Fruit fly (Drosophila melanogaster) whole organism, embryonic: ENCODE data around the gene Rdh.

Experiments
- B-H2 ChIP-seq: fragments of 200-800 bp; sonication (Bioruptor generic); optimal IDR thresholded peaks from 2 replicates; lab custom pipeline; 2018; ENCODE audit warnings: missing biosample characterization, mild to moderate bottlenecking, missing genetic modification characterization
- CG10209 ChIP-seq: fragments of 200-800 bp; sonication (Bioruptor generic); optimal IDR thresholded peaks from 3 replicates; lab custom pipeline; 2017; ENCODE audit warnings: missing biosample characterization, mild to moderate bottlenecking, missing genetic modification characterization, missing genetic modification reagents
- CG10654 ChIP-seq: fragments of 200-800 bp; sonication (Bioruptor generic); optimal IDR thresholded peaks from 2 replicates; lab custom pipeline; 2016; ENCODE audit warnings: missing biosample characterization, missing genetic modification characterization
- CG12104 ChIP-seq: fragments of 200-800 bp; sonication (Bioruptor generic); optimal IDR thresholded peaks from 3 replicates; lab custom pipeline; 2016; ENCODE audit warnings: missing biosample characterization, missing genetic modification characterization
- CG12155 ChIP-seq: fragments of 200-800 bp; sonication (Bioruptor generic); optimal IDR thresholded peaks from 3 replicates; lab custom pipeline; 2016; ENCODE audit warnings: missing biosample characterization, missing genetic modification characterization
- CG15073 ChIP-seq: fragments of 200-800 bp; sonication (Bioruptor generic); optimal IDR thresholded peaks from 2 replicates; lab custom pipeline; 2016; ENCODE audit warnings: missing biosample characterization, missing genetic modification characterization
- CG15269 ChIP-seq: fragments of 200-800 bp; sonication (Bioruptor generic); optimal IDR thresholded peaks from 2 replicates; lab custom pipeline; 2018; ENCODE audit warnings: missing biosample characterization, mild to moderate bottlenecking, missing genetic modification characterization, moderate library complexity
- CG15696 ChIP-seq: fragments of 200-800 bp; sonication (Bioruptor generic); optimal IDR thresholded peaks from 2 replicates; lab custom pipeline; 2019; ENCODE audit warnings: missing biosample characterization, mild to moderate bottlenecking, missing genetic modification characterization, moderate library complexity
- CG17328 ChIP-seq: fragments of 200-800 bp; sonication (Bioruptor generic); IDR thresholded peaks from 2 replicates; pipeline ENCODE4 v1.3.6; 2022; ENCODE audit warnings: missing biosample characterization, missing genetic modification characterization
- CG17385 ChIP-seq: fragments of 200-800 bp; sonication (Bioruptor generic); optimal IDR thresholded peaks from 3 replicates; lab custom pipeline; 2018; ENCODE audit warnings: missing biosample characterization, mild to moderate bottlenecking, missing genetic modification characterization
- CG17802 ChIP-seq: fragments of 200-800 bp; sonication (Bioruptor generic); optimal IDR thresholded peaks from 2 replicates; lab custom pipeline; 2018; ENCODE audit warnings: missing biosample characterization, mild to moderate bottlenecking, missing genetic modification characterization, moderate library complexity
- CG17912 ChIP-seq: fragments of 200-800 bp; sonication (Bioruptor generic); optimal IDR thresholded peaks from 2 replicates; lab custom pipeline; 2018; ENCODE audit warnings: missing biosample characterization, mild to moderate bottlenecking, missing genetic modification characterization
- CG2889 ChIP-seq: fragments of 200-800 bp; sonication (Bioruptor generic); IDR thresholded peaks from 3 replicates; pipeline ENCODE4 v1.3.6; 2022; ENCODE audit warnings: missing biosample characterization, missing genetic modification characterization
- CG3281 ChIP-seq: fragments of 200-800 bp; sonication (Bioruptor generic); optimal IDR thresholded peaks from 3 replicates; lab custom pipeline; 2017; ENCODE audit warnings: missing biosample characterization, mild to moderate bottlenecking, missing genetic modification characterization
- CG4360 ChIP-seq: fragments of 200-800 bp; sonication (Bioruptor generic); IDR thresholded peaks from 2 replicates; pipeline ENCODE4 v1.3.6; 2022; ENCODE audit warnings: missing biosample characterization, missing genetic modification characterization
- CG4404 ChIP-seq: fragments of 200-800 bp; sonication (Bioruptor generic); IDR thresholded peaks from 2 replicates; pipeline ENCODE4 v1.3.6; 2022; ENCODE audit warnings: missing biosample characterization, missing genetic modification characterization
- CG4707 ChIP-seq: fragments of 200-800 bp; sonication (Bioruptor generic); optimal IDR thresholded peaks from 2 replicates; lab custom pipeline; 2018; ENCODE audit warnings: missing biosample characterization, mild to moderate bottlenecking, missing genetic modification characterization, moderate library complexity
- CG4730 ChIP-seq: fragments of 200-800 bp; sonication (Bioruptor generic); IDR thresholded peaks from 2 replicates; pipeline ENCODE4 v1.3.6; 2022; ENCODE audit warnings: missing biosample characterization, missing genetic modification characterization
- CG7987 ChIP-seq: fragments of 200-800 bp; sonication (Bioruptor generic); optimal IDR thresholded peaks from 2 replicates; lab custom pipeline; 2018; ENCODE audit warnings: missing biosample characterization, mild to moderate bottlenecking, missing genetic modification characterization, moderate library complexity
- CG8089 ChIP-seq: fragments of 200-800 bp; sonication (Bioruptor generic); optimal IDR thresholded peaks from 3 replicates; lab custom pipeline; 2016; ENCODE audit warnings: missing biosample characterization, missing genetic modification characterization
- CkIIα-i1 ChIP-seq: fragments of 200-800 bp; sonication (Bioruptor generic); IDR thresholded peaks from 2 replicates; pipeline ENCODE4 v1.3.6; 2022; ENCODE audit warnings: missing biosample characterization, missing genetic modification characterization
- Drgx ChIP-seq: fragments of 200-800 bp; sonication (Bioruptor generic); IDR thresholded peaks from 2 replicates; pipeline ENCODE4 v1.3.6; 2022; ENCODE audit warnings: missing biosample characterization, missing genetic modification characterization
- Ets97D ChIP-seq: fragments of 200-800 bp; sonication (Bioruptor generic); optimal IDR thresholded peaks from 3 replicates; lab custom pipeline; 2016; ENCODE audit warnings: missing biosample characterization, missing genetic modification characterization
- Fer1 ChIP-seq: fragments of 200-800 bp; sonication (Bioruptor generic); optimal IDR thresholded peaks from 2 replicates; lab custom pipeline; 2017; ENCODE audit warnings: missing biosample characterization, mild to moderate bottlenecking, missing genetic modification characterization
- H15 ChIP-seq: fragments of 200-800 bp; sonication (Bioruptor generic); IDR thresholded peaks from 3 replicates; pipeline ENCODE4 v1.3.6; 2022; ENCODE audit warnings: missing biosample characterization, missing genetic modification characterization
- HLHmδ ChIP-seq: fragments of 200-800 bp; sonication (Bioruptor generic); optimal IDR thresholded peaks from 2 replicates; lab custom pipeline; 2018; ENCODE audit warnings: missing biosample characterization, mild to moderate bottlenecking, missing genetic modification characterization, moderate library complexity
- Lhr ChIP-seq: fragments of 200-800 bp; sonication (Bioruptor generic); optimal IDR thresholded peaks from 3 replicates; lab custom pipeline; 2017; ENCODE audit warnings: mild to moderate bottlenecking, missing biosample characterization, missing genetic modification reagents, missing genetic modification characterization
- Lpt ChIP-seq: fragments of >200 bp; optimal IDR thresholded peaks from 2 replicates; lab custom pipeline; 2018; ENCODE audit warnings: missing biosample characterization, missing genetic modification characterization
- NC2α ChIP-seq: fragments of 200-800 bp; sonication (Bioruptor generic); optimal IDR thresholded peaks from 2 replicates; lab custom pipeline; 2016; ENCODE audit warnings: missing biosample characterization, missing genetic modification characterization
- NC2β ChIP-seq: fragments of 200-800 bp; sonication (Bioruptor generic); optimal IDR thresholded peaks from 2 replicates; lab custom pipeline; 2016; ENCODE audit warnings: missing biosample characterization, missing genetic modification characterization
- NK7.1 ChIP-seq: fragments of 200-800 bp; sonication (Bioruptor generic); optimal IDR thresholded peaks from 3 replicates; lab custom pipeline; 2016; ENCODE audit warnings: missing biosample characterization, missing genetic modification characterization
- Nf-YB ChIP-seq: fragments of 200-800 bp; sonication (Bioruptor generic); optimal IDR thresholded peaks from 3 replicates; lab custom pipeline; 2019; ENCODE audit warnings: missing biosample characterization, mild to moderate bottlenecking, missing genetic modification characterization, moderate library complexity
- Nf-YC ChIP-seq: fragments of 200-800 bp; optimal IDR thresholded peaks from 3 replicates; lab custom pipeline; 2019; ENCODE audit warnings: missing biosample characterization, mild to moderate bottlenecking, missing genetic modification characterization, moderate library complexity
- PHDP ChIP-seq: fragments of 200-800 bp; sonication (Bioruptor generic); optimal IDR thresholded peaks from 3 replicates; lab custom pipeline; 2018; ENCODE audit warnings: missing biosample characterization, mild to moderate bottlenecking, missing genetic modification characterization, moderate library complexity
- Usf ChIP-seq: fragments of 200-800 bp; sonication (Bioruptor generic); optimal IDR thresholded peaks from 2 replicates; lab custom pipeline; 2017; ENCODE audit warnings: missing genotype, missing biosample characterization, missing genetic modification characterization
- ac ChIP-seq: fragments of 200-800 bp; sonication (Bioruptor generic); optimal IDR thresholded peaks from 3 replicates; lab custom pipeline; 2017; ENCODE audit warnings: missing biosample characterization, mild to moderate bottlenecking, missing genetic modification characterization
- bigmax ChIP-seq: fragments of 200-800 bp; sonication (Bioruptor generic); optimal IDR thresholded peaks from 2 replicates; lab custom pipeline; 2018; ENCODE audit warnings: missing biosample characterization, mild to moderate bottlenecking, missing genetic modification characterization
- chinmo ChIP-seq: fragments of 200-800 bp; sonication (Bioruptor generic); IDR thresholded peaks from 4 replicates; pipeline ENCODE4 v1.3.6; 2022; ENCODE audit warnings: missing biosample characterization, missing genetic modification characterization; ENCODE audit not compliant: partially characterized antibody
- gem ChIP-seq: fragments of 200-800 bp; sonication (Bioruptor generic); optimal IDR thresholded peaks from 2 replicates; lab custom pipeline; 2019; ENCODE audit warnings: missing biosample characterization, mild to moderate bottlenecking, missing genetic modification characterization, moderate library complexity
- grn ChIP-seq: fragments of 200-800 bp; sonication (Bioruptor generic); optimal IDR thresholded peaks from 3 replicates; lab custom pipeline; 2017; ENCODE audit warnings: missing biosample characterization, missing genetic modification characterization
- jigr1 ChIP-seq: fragments of 200-800 bp; sonication (Bioruptor generic); IDR thresholded peaks from 3 replicates; pipeline ENCODE4 v1.3.6; 2022; ENCODE audit warnings: missing biosample characterization, missing genetic modification characterization
- lola ChIP-seq, 3 experiments: fragments of >200 bp in 2 of 3; fragments of 200-800 bp in 1 of 3; sonication (Bioruptor generic) in 1 of 3; optimal IDR thresholded peaks; 2 replicates each; lab custom pipeline; 2017 to 2019; ENCODE audit warnings: missing biosample characterization in 3 of 3, missing genetic modification characterization in 3 of 3, mild to moderate bottlenecking in 1 of 3, moderate library complexity in 1 of 3
- prd ChIP-seq, 3 experiments: fragments of >200 bp in 2 of 3; fragments of 200-800 bp in 1 of 3; sonication (Bioruptor generic) in 1 of 3; optimal IDR thresholded peaks in 2 of 3; IDR thresholded peaks in 1 of 3; 2 replicates in 2 of 3; 3 replicates in 1 of 3; pipeline versions ENCODE4 v1.3.6 to Lab custom; 2017 to 2022; ENCODE audit warnings: missing biosample characterization in 1 of 3, missing genetic modification characterization in 1 of 3
- psq ChIP-seq: fragments of 200-800 bp; sonication (Bioruptor generic); optimal IDR thresholded peaks from 2 replicates; lab custom pipeline; 2017; ENCODE audit warnings: missing biosample characterization, missing genetic modification characterization
- rib ChIP-seq: fragments of 200-800 bp; sonication (Bioruptor generic); IDR thresholded peaks from 2 replicates; pipeline ENCODE4 v1.3.6; 2022; ENCODE audit warnings: missing biosample characterization, missing genetic modification characterization
- run ChIP-seq: fragments of 200-800 bp; sonication (Bioruptor generic); optimal IDR thresholded peaks from 3 replicates; lab custom pipeline; 2018; ENCODE audit warnings: missing biosample characterization, mild to moderate bottlenecking, missing genetic modification characterization
- usp ChIP-seq: fragments of >200 bp; optimal IDR thresholded peaks from 2 replicates; lab custom pipeline; 2017; ENCODE audit warnings: missing biosample characterization, missing genetic modification characterization
- yki ChIP-seq: fragments of >200 bp; optimal IDR thresholded peaks from 3 replicates; lab custom pipeline; 2018
- z ChIP-seq: fragments of 200-800 bp; sonication (Bioruptor generic); IDR thresholded peaks from 3 replicates; pipeline ENCODE4 v1.3.6; 2022; ENCODE audit warnings: missing biosample characterization, missing genetic modification characterization

Rdh gene

DNA sequence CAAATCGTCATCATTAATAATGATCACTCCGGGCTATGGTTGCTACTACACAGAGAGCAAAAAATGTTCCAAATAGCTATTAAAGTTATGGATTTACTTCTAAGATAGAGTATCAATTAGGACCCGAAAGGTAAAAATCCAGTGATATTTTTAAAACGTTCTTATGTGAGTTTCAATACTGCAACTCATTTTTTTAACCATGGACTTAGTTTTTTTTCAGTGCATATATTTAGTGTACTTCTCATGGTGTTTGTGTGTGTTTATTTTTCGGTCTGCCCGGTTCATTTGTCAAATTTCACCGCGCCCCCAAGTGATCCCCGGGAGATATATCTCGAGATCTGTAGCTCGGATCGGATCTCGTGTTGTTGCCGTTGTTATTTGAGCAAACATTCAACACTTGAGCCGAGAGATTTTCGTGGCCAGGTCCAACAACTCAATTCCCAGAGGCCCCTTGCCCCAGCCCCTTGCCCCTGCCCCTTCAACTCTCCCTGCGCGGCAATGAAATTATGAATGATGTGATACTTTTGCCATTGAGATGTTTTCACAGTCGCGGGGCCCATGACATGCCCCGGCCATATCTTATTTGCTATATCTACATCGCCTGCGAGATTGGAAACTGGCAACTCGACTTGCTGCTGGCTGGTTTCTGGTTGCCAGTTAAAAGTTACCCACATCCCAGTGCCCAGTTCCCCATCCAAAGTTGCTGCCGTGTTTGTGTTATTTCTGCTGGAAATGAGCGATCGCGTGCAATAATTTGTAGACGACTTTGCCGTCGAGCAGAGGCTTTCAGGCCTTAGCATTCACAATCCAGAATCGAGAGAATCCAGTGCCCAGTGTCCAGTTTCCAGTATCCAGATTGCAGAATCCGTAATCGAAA lies 37.5 kb downstream of the Rdh start (continued):
- no peak for TF ChIP-seq CG2889 (GFP tag; lab: Robert Waterston, UW)
- TF ChIP-seq PHDP (tag; lab: Kevin White, UChicago): peak; percentile 63
- peak; percentile 85 for TF ChIP-seq CG15696 (tag; lab: Kevin White, UChicago)
- peak; percentile 49 for TF ChIP-seq CG12155 (GFP tag; lab: Kevin White, UChicago)
- peak; percentile 14 for TF ChIP-seq psq (GFP tag; lab: Kevin White, UChicago)
- no peak for TF ChIP-seq CG15073 (GFP tag; lab: Kevin White, UChicago)
- no peak for TF ChIP-seq CG17802 (tag; lab: Kevin White, UChicago)
- no peak for TF ChIP-seq NK7.1
- no peak for TF ChIP-seq run
- TF ChIP-seq Lhr: peak; percentile 55
- no peak for TF ChIP-seq B-H2 (GFP tag; lab: Kevin White, UChicago)
- TF ChIP-seq jigr1 (GFP tag; lab: Robert Waterston, UW): 0 out of 3 replicates have a peak, but pooled peaks have one; percentile 39
- peak; percentile 83; the same call in 1 of the 2 replicates for TF ChIP-seq CG17328 (GFP tag; lab: Robert Waterston, UW)
- TF ChIP-seq CG12104: peak; percentile 20
- peak; percentile 49 for TF ChIP-seq CG17385 (GFP tag; lab: Kevin White, UChicago)
- no peak for TF ChIP-seq Lpt (GFP tag; lab: Kevin White, UChicago)
- TF ChIP-seq Ets97D: no peak
- TF ChIP-seq gem: peak; percentile 81
- peak; percentile 62 for TF ChIP-seq Usf (GFP tag; lab: Kevin White, UChicago)
- no peak for TF ChIP-seq bigmax (GFP tag; lab: Kevin White, UChicago)
- peak; percentile 51 for TF ChIP-seq CG4707 (GFP tag; lab: Kevin White, UChicago)
- peak; percentile 75 for TF ChIP-seq z (GFP tag; lab: Robert Waterston, UW)
- TF ChIP-seq CG7987 (GFP tag; lab: Kevin White, UChicago): no peak
- TF ChIP-seq ac: no peak
- TF ChIP-seq HLHmδ: no peak
- TF ChIP-seq CkIIα-i1 (GFP tag; lab: Robert Waterston, UW): no peak
- peak; percentile 35; the same call in 1 of the 2 replicates for TF ChIP-seq CG4404 (GFP tag; lab: Robert Waterston, UW)
- TF ChIP-seq yki (lab: Kevin White, UChicago): no peak
- peak in 1 of 3 experiments; percentile 88 for TF ChIP-seq lola (GFP tag; optimal IDR thresholded peaks at IDR 0.05; lab: Kevin White, UChicago)
- no peak for TF ChIP-seq usp (GFP tag; lab: Kevin White, UChicago)
- peak; percentile 35 for TF ChIP-seq CG15269 (tag; lab: Kevin White, UChicago)
- TF ChIP-seq NC2α: peak; percentile 56
- peak; percentile 83 for TF ChIP-seq NC2β (GFP tag; lab: Kevin White, UChicago)
- TF ChIP-seq Drgx (GFP tag; lab: Robert Waterston, UW): no peak
- peak; percentile 28 for TF ChIP-seq CG4360
- no peak for TF ChIP-seq prd (optimal IDR thresholded peaks at IDR 0.05; lab: Kevin White, UChicago)
- peak; percentile 74; the same call in 2 of the 3 replicates for TF ChIP-seq prd (GFP tag; IDR thresholded peaks at IDR 0.05; lab: Robert Waterston, UW)
- no peak for TF ChIP-seq Fer1 (GFP tag; lab: Kevin White, UChicago)
- TF ChIP-seq CG10209 (GFP tag; lab: Kevin White, UChicago): peak; percentile 71
- TF ChIP-seq CG17912 (GFP tag; lab: Kevin White, UChicago): no peak
- TF ChIP-seq CG10654: peak; percentile 78
- no peak for TF ChIP-seq Nf-YC (tag; lab: Kevin White, UChicago)
- 0 out of 3 replicates have a peak, but pooled peaks have one; percentile 43 for TF ChIP-seq H15 (GFP tag; lab: Robert Waterston, UW)
- peak; percentile 79 for TF ChIP-seq CG8089 (GFP tag; lab: Kevin White, UChicago)
- no peak for TF ChIP-seq CG4730 (GFP tag; lab: Robert Waterston, UW)
- TF ChIP-seq Nf-YB (GFP tag; lab: Kevin White, UChicago): peak; percentile 56
- TF ChIP-seq chinmo (GFP tag; lab: Robert Waterston, UW): no peak
- no peak for TF ChIP-seq CG3281 (GFP tag; lab: Kevin White, UChicago)
- no peak for TF ChIP-seq rib
- TF ChIP-seq grn (GFP tag; lab: Kevin White, UChicago): peak; percentile 81
